Worm (Caenorhabditis elegans) whole organism, L4/young adult: Measurements from ENCODE around the gene clec-59.

ENCODE experiments used
- W03F9.2 ChIP-seq: fragments of 150-350 bp; optimal IDR thresholded peaks from 2 replicates; lab custom pipeline; 2014; ENCODE audit warnings: missing biosample characterization, missing genetic modification characterization
- dao-5 ChIP-seq: sonication (generic microtip); optimal IDR thresholded peaks from 2 replicates; lab custom pipeline; 2016; ENCODE audit warnings: missing genotype, missing genetic modification characterization, moderate library complexity, missing compliant biosample characterization
- him-1 ChIP-seq: sonication (generic microtip); optimal IDR thresholded peaks from 2 replicates; lab custom pipeline; 2016; ENCODE audit warnings: missing genotype, missing genetic modification reagents, missing genetic modification characterization, missing compliant biosample characterization

DNA sequence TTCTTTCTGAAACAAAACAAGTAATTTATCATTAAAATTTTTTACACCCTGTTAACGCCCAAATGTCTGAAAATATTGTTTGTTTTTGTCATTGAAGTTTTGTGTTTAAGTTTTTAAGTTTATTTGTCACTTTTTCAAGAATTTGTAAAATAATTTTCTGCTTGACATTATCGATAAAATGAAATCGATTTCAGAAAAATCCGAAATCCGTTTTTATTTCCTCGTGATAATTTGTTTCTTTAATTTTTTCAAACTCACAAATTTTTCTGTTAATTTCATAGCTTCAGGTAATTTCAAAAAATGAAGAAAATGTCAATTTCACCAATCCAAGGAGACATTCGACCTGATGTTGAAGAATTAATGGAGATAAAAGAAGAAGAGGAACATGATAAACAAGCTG lies 16.7 kb upstream of the clec-59 start, which contains the start of gene ZK666.12:
- TF ChIP-seq him-1 (tag; lab: Kevin White, UChicago), result no peak
- TF ChIP-seq dao-5, result no peak
- TF ChIP-seq W03F9.2, result no peak
